Worm (Caenorhabditis elegans) whole organism, L2 larva: ENCODE results near the gene lir-1.

Experiments used
- C34F6.9 ChIP-seq: fragments of 150-350 bp; optimal IDR thresholded peaks from 2 replicates; lab custom pipeline; 2014; ENCODE audit warnings: missing biosample characterization, missing genetic modification characterization
- F13H6.1 ChIP-seq: sonication (generic microtip); optimal IDR thresholded peaks from 2 replicates; lab custom pipeline; 2016; ENCODE audit warnings: missing genetic modification characterization, missing compliant biosample characterization
- ZK546.5 ChIP-seq: sonication (generic microtip); optimal IDR thresholded peaks from 2 replicates; lab custom pipeline; 2017; ENCODE audit warnings: missing biosample characterization, missing genetic modification characterization
- alr-1 ChIP-seq: fragments of 150-350 bp; optimal IDR thresholded peaks from 2 replicates; lab custom pipeline; 2014; ENCODE audit warnings: missing biosample characterization, missing genetic modification characterization
- aly-2 ChIP-seq: fragments of 150-350 bp; optimal IDR thresholded peaks from 2 replicates; lab custom pipeline; 2014; ENCODE audit warnings: missing biosample characterization, missing genetic modification characterization
- ama-1 ChIP-seq: fragments of 150-350 bp; optimal IDR thresholded peaks from 2 replicates; lab custom pipeline; 2018; ENCODE audit warnings: inconsistent platforms
- blmp-1 ChIP-seq: sonication (generic microtip); optimal IDR thresholded peaks from 2 replicates; lab custom pipeline; 2017; ENCODE audit warnings: missing genetic modification characterization, mild to moderate bottlenecking, missing compliant biosample characterization, antibody characterized with exemption, moderate library complexity; ENCODE audit not compliant: insufficient read depth
- ceh-16 ChIP-seq: fragments of 150-350 bp; optimal IDR thresholded peaks from 2 replicates; lab custom pipeline; 2014; ENCODE audit warnings: missing biosample characterization, missing genetic modification characterization
- ceh-82 ChIP-seq: fragments of 150-350 bp; optimal IDR thresholded peaks from 2 replicates; lab custom pipeline; 2014; ENCODE audit warnings: missing biosample characterization, missing genetic modification characterization
- crh-2 ChIP-seq: sonication (generic microtip); optimal IDR thresholded peaks from 2 replicates; lab custom pipeline; 2017; ENCODE audit warnings: missing biosample characterization, missing genetic modification characterization
- dmd-4 ChIP-seq: sonication (generic microtip); optimal IDR thresholded peaks from 2 replicates; lab custom pipeline; 2017; ENCODE audit warnings: missing biosample characterization, missing genetic modification characterization
- elt-1 ChIP-seq: fragments of 150-350 bp; optimal IDR thresholded peaks from 2 replicates; lab custom pipeline; 2014; ENCODE audit warnings: missing biosample characterization, missing genetic modification characterization
- elt-3 ChIP-seq: sonication (generic microtip); optimal IDR thresholded peaks from 2 replicates; lab custom pipeline; 2017; ENCODE audit warnings: missing biosample characterization, missing genetic modification characterization
- fos-1 ChIP-seq: fragments of 150-350 bp; optimal IDR thresholded peaks from 2 replicates; lab custom pipeline; 2014; ENCODE audit warnings: missing biosample characterization, missing genetic modification characterization
- lin-11 ChIP-seq: fragments of 150-350 bp; sonication (generic microtip); optimal IDR thresholded peaks from 2 replicates; lab custom pipeline; 2014; ENCODE audit warnings: missing biosample characterization, missing genetic modification characterization, inconsistent platforms, mixed read lengths
- lin-39 ChIP-seq: fragments of 150-350 bp; optimal IDR thresholded peaks from 2 replicates; lab custom pipeline; 2014; ENCODE audit warnings: missing biosample characterization, missing genetic modification reagents, missing genetic modification characterization
- lsy-2 ChIP-seq, 2 experiments: fragments of 150-350 bp in 1 of 2; sonication (generic microtip) in 1 of 2; optimal IDR thresholded peaks; 2 replicates each; lab custom pipeline; 2014 to 2017; ENCODE audit warnings: missing biosample characterization in 2 of 2, missing genetic modification characterization in 2 of 2
- mab-5 ChIP-seq: fragments of 150-350 bp; optimal IDR thresholded peaks from 2 replicates; lab custom pipeline; 2014; ENCODE audit warnings: missing biosample characterization, missing genetic modification characterization
- mbf-1 ChIP-seq: sonication (generic microtip); optimal IDR thresholded peaks from 2 replicates; lab custom pipeline; 2017; ENCODE audit warnings: missing biosample characterization, missing genetic modification characterization
- mdl-1 ChIP-seq, 2 experiments: fragments of 150-350 bp in 1 of 2; sonication (generic microtip) in 1 of 2; optimal IDR thresholded peaks; 2 replicates each; lab custom pipeline; 2017; ENCODE audit warnings: missing biosample characterization in 2 of 2, missing genetic modification characterization in 2 of 2
- nhr-10 ChIP-seq: sonication (generic microtip); optimal IDR thresholded peaks from 2 replicates; lab custom pipeline; 2017; ENCODE audit warnings: missing biosample characterization, missing genetic modification characterization
- nhr-11 ChIP-seq: fragments of 150-350 bp; optimal IDR thresholded peaks from 2 replicates; lab custom pipeline; 2014; ENCODE audit warnings: missing biosample characterization, missing genetic modification characterization
- nhr-12 ChIP-seq: fragments of 150-350 bp; optimal IDR thresholded peaks from 2 replicates; lab custom pipeline; 2014; ENCODE audit warnings: missing biosample characterization, missing genetic modification characterization
- nhr-129 ChIP-seq: fragments of 150-350 bp; optimal IDR thresholded peaks from 2 replicates; lab custom pipeline; 2014; ENCODE audit warnings: missing biosample characterization, missing genetic modification characterization
- nhr-21 ChIP-seq: fragments of 150-350 bp; optimal IDR thresholded peaks from 2 replicates; lab custom pipeline; 2014; ENCODE audit warnings: missing biosample characterization, missing genetic modification characterization
- nhr-25 ChIP-seq: fragments of 150-350 bp; sonication (generic microtip); optimal IDR thresholded peaks from 3 replicates; lab custom pipeline; 2014; ENCODE audit warnings: missing biosample characterization, missing genetic modification characterization
- nhr-77 ChIP-seq: fragments of 150-350 bp; optimal IDR thresholded peaks from 2 replicates; lab custom pipeline; 2014; ENCODE audit warnings: missing biosample characterization, missing genetic modification characterization
- peb-1 ChIP-seq: fragments of 150-350 bp; optimal IDR thresholded peaks from 2 replicates; lab custom pipeline; 2014; ENCODE audit warnings: missing biosample characterization, missing genetic modification characterization
- sem-4 ChIP-seq: fragments of 150-350 bp; optimal IDR thresholded peaks from 2 replicates; lab custom pipeline; 2014; ENCODE audit warnings: missing biosample characterization, missing genetic modification reagents, missing genetic modification characterization
- skn-1 ChIP-seq: sonication (generic microtip); optimal IDR thresholded peaks from 2 replicates; lab custom pipeline; 2017; ENCODE audit warnings: missing biosample characterization, missing genetic modification characterization
- sma-9 ChIP-seq, 2 experiments: fragments of 150-350 bp in 1 of 2; sonication (generic microtip) in 1 of 2; optimal IDR thresholded peaks; 2 replicates each; lab custom pipeline; 2014 to 2016; ENCODE audit warnings: missing genetic modification characterization in 2 of 2, mild to moderate bottlenecking in 1 of 2, missing biosample characterization in 1 of 2, missing compliant biosample characterization in 1 of 2, missing genetic modification reagents in 1 of 2, moderate library complexity in 1 of 2
- unc-39 ChIP-seq: fragments of 150-350 bp; optimal IDR thresholded peaks from 2 replicates; lab custom pipeline; 2014; ENCODE audit warnings: missing biosample characterization, missing genetic modification characterization
- unc-55 ChIP-seq: fragments of 150-350 bp; sonication (generic microtip); optimal IDR thresholded peaks from 3 replicates; lab custom pipeline; 2014; ENCODE audit warnings: missing biosample characterization, missing genetic modification reagents, missing genetic modification characterization
- zag-1 ChIP-seq: fragments of 150-350 bp; optimal IDR thresholded peaks from 2 replicates; lab custom pipeline; 2014; ENCODE audit warnings: missing biosample characterization, missing genetic modification characterization

Gene lir-1

ce11 chrII:7663704-7664660 lies 7.8 kb upstream of the lir-1 start, which contains the start of the genes F18A1.7 and rpa-1:
TSS of gene F18A1.7 (minus strand) at chrII:7663754.
TSS of gene rpa-1 (plus strand) at chrII:7664582.
- TF ChIP-seq sma-9 (GFP tag; optimal IDR thresholded peaks at IDR 0.05; lab: Kevin White, UChicago) (no peak), sma-9 (tag; optimal IDR thresholded peaks at IDR 0.05; lab: Kevin White, UChicago) (no peak), blmp-1 (tag; lab: Kevin White, UChicago) (no peak), elt-1 (tag; lab: Kevin White, UChicago) (no peak), nhr-129 (peak; percentile 36), unc-55 (peak; percentile 24), unc-39 (tag; lab: Kevin White, UChicago) (no peak), C34F6.9 (tag; lab: Kevin White, UChicago) (peak; percentile 55), alr-1 (tag; lab: Kevin White, UChicago) (no peak), dmd-4 (tag; lab: Kevin White, UChicago) (no peak), nhr-25 (tag; lab: Kevin White, UChicago) (no peak), nhr-11 (no peak), nhr-10 (tag; lab: Kevin White, UChicago) (no peak), fos-1 (tag; lab: Kevin White, UChicago) (peak; percentile 9), crh-2 (tag; lab: Kevin White, UChicago) (no peak), ama-1 (lab: Kevin White, UChicago) (no peak), nhr-12 (tag; lab: Kevin White, UChicago) (no peak), mab-5 (tag; lab: Kevin White, UChicago) (no peak), lsy-2 (tag; optimal IDR thresholded peaks at IDR 0.05; lab: Kevin White, UChicago) (peak in 1 of 2 experiments; percentile 37), mdl-1 (tag; optimal IDR thresholded peaks at IDR 0.05; lab: Kevin White, UChicago) (no peak), nhr-21 (tag; lab: Kevin White, UChicago) (no peak), skn-1 (tag; lab: Kevin White, UChicago) (no peak)

- TF ChIP-seq nhr-77 (tag; lab: Kevin White, UChicago) = no peak
- no peak for TF ChIP-seq nhr-129
- no peak for TF ChIP-seq unc-55
- TF ChIP-seq elt-3 (tag; lab: Kevin White, UChicago) = no peak
- no peak for TF ChIP-seq mab-5 (tag; lab: Kevin White, UChicago)
- TF ChIP-seq elt-1 (tag; lab: Kevin White, UChicago) = no peak
- no peak for TF ChIP-seq mbf-1 (tag; lab: Kevin White, UChicago)
- TF ChIP-seq ZK546.5 (tag; lab: Kevin White, UChicago) = no peak
- no peak for TF ChIP-seq zag-1 (tag; lab: Kevin White, UChicago)
- no peak for TF ChIP-seq nhr-11
- TF ChIP-seq nhr-10 (tag; lab: Kevin White, UChicago) = no peak
- no peak for TF ChIP-seq aly-2 (tag; lab: Kevin White, UChicago)
- TF ChIP-seq peb-1 (tag; lab: Kevin White, UChicago) = no peak
- no peak for TF ChIP-seq nhr-25 (tag; lab: Kevin White, UChicago)
- TF ChIP-seq sem-4 (tag; lab: Kevin White, UChicago) = no peak
- TF ChIP-seq ceh-16 (tag; lab: Kevin White, UChicago) = no peak
- no peak for TF ChIP-seq skn-1 (tag; lab: Kevin White, UChicago)
These were observed 5.5 kb upstream of the lir-1 start for ce11 chrII:7666338-7666737.

ce11 chrII:7666967-7667366 lies 4.8 kb upstream of the lir-1 start, which contains the start of gene lir-2:
TSS of gene lir-2 (plus strand) at chrII:7667267.
- TF ChIP-seq nhr-25 (tag; lab: Kevin White, UChicago) = peak; percentile 3
- TF ChIP-seq nhr-11 = no peak
- TF ChIP-seq unc-55 = no peak
- TF ChIP-seq, all 48 proteins: peak for 1

- TF ChIP-seq nhr-129 (peak; percentile 69), fos-1 (tag; lab: Kevin White, UChicago) (peak; percentile 38), zag-1 (tag; lab: Kevin White, UChicago) (no peak), nhr-12 (tag; lab: Kevin White, UChicago) (no peak), C34F6.9 (tag; lab: Kevin White, UChicago) (peak; percentile 74), sem-4 (tag; lab: Kevin White, UChicago) (peak; percentile 15), unc-55 (peak; percentile 66), F13H6.1 (peak; percentile 26), ZK546.5 (tag; lab: Kevin White, UChicago) (no peak), ceh-82 (no peak), crh-2 (tag; lab: Kevin White, UChicago) (peak; percentile 10), lin-39 (tag; lab: Kevin White, UChicago) (no peak), lsy-2 (tag; optimal IDR thresholded peaks at IDR 0.05; lab: Kevin White, UChicago) (peak in 1 of 2 experiments; percentile 44), mab-5 (tag; lab: Kevin White, UChicago) (no peak), nhr-25 (tag; lab: Kevin White, UChicago) (peak; percentile 32), lin-11 (tag; lab: Kevin White, UChicago) (peak; percentile 42)
These were observed 2.4 kb upstream of the lir-1 start for ce11 chrII:7669409-7669808.
